Worm (Caenorhabditis elegans): ENCODE results near the gene tim-1.

- TF ChIP-seq nhr-11 (tag; optimal IDR thresholded peaks at IDR 0.05), result no peak
- no peak for TF ChIP-seq fkh-10 (GFP tag; optimal IDR thresholded peaks at IDR 0.05)
- no peak for TF ChIP-seq zip-11 (GFP tag; IDR thresholded peaks at IDR 0.05)
- TF ChIP-seq nhr-28 (tag; optimal IDR thresholded peaks at IDR 0.05), result no peak
- TF ChIP-seq spr-1 (tag; optimal IDR thresholded peaks at IDR 0.05), result no peak
- TF ChIP-seq attf-4 (tag; optimal IDR thresholded peaks at IDR 0.05), result no peak
- TF ChIP-seq unc-62 (GFP tag; optimal IDR thresholded peaks at IDR 0.05 in 1 of 2), result no peak
- no peak for TF ChIP-seq unc-62 (tag; optimal IDR thresholded peaks at IDR 0.05)
Observed at ce11 chrIII:12299259-12299658, 49.3 kb upstream of the tim-1 start.

All from whole organism, L4 larva.